Worm (Caenorhabditis elegans) whole organism, L4 larva: ENCODE data around the gene R01H10.4.
A peak's percentile ranks its signal among the peaks of the same experiment; 100 is the strongest.

ENCODE experiments used
- F10B5.3 ChIP-seq: sonication (generic microtip); optimal IDR thresholded peaks from 2 replicates; lab custom pipeline; 2016; ENCODE audit warnings: mild to moderate bottlenecking, missing genetic modification characterization, missing compliant biosample characterization
- dmd-8 ChIP-seq: fragments of 200-800 bp; sonication (Bioruptor generic); IDR thresholded peaks from 2 replicates; pipeline ENCODE4 v1.3.6; 2022; ENCODE audit warnings: missing genetic modification characterization, missing compliant biosample characterization
- duxl-1 ChIP-seq: sonication (generic microtip); optimal IDR thresholded peaks from 2 replicates; lab custom pipeline; 2016; ENCODE audit warnings: mild to moderate bottlenecking, missing genetic modification characterization, moderate library complexity, missing compliant biosample characterization; ENCODE audit not compliant: poor library complexity
- mep-1 ChIP-seq: fragments of 150-350 bp; sonication (generic microtip); optimal IDR thresholded peaks from 3 replicates; lab custom pipeline; 2014; ENCODE audit warnings: missing biosample characterization, missing genetic modification characterization
- skn-1 ChIP-seq: fragments of 150-350 bp; optimal IDR thresholded peaks from 2 replicates; lab custom pipeline; 2014; ENCODE audit warnings: missing biosample characterization, missing genetic modification characterization

- peak; percentile 3 for TF ChIP-seq duxl-1 (tag; lab: Kevin White, UChicago)
- no peak for TF ChIP-seq dmd-8
- TF ChIP-seq F10B5.3 (tag; lab: Kevin White, UChicago), result no peak
- no peak for TF ChIP-seq skn-1
- TF ChIP-seq mep-1 (tag; lab: Kevin White, UChicago), result no peak
Measured at ce11 chrIII:10209703-10210102, 44.9 kb upstream of the R01H10.4 start, which contains the start of gene T20G5.9.
